Fruit fly (Drosophila melanogaster) S2 (cell line): Measurements from ENCODE around the gene CG7369.

Experiments
- CG8478 ChIP-seq: fragments of >200 bp; optimal IDR thresholded peaks from 2 replicates; lab custom pipeline; 2018
- CTCF ChIP-seq, 2 experiments: fragments of >200 bp; optimal IDR thresholded peaks; 2 replicates each; lab custom pipeline; 2018

DNA sequence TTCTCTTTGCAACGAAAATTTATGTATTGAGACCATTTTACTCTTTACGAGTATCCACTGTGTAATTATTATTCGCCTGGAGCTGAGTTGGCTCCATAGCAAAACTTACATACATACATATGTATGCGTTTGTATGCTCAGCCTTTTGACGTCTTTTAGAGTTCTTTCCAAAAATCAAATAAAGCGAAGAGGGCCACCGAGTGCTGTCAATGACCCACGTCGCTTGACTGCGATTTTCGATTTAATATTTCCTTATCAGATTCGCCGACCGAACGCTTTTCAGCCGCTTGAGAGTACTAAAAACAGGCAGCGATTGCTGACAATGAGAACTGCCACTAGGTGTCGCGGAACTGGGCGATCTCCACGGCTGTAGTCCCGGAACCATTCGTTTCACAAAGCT is 32.9 kb downstream of the CG7369 start:
- TF ChIP-seq CG8478 (lab: Kevin White, UChicago) (no peak), CTCF (optimal IDR thresholded peaks at IDR 0.05; lab: Kevin White, UChicago) (no peak)
